Worm (Caenorhabditis elegans) whole organism, late embryonic: ENCODE results near the gene ZK616.2.

Source experiments
- ama-1 ChIP-seq: fragments of 150-350 bp; optimal IDR thresholded peaks from 2 replicates; lab custom pipeline; 2014
- ceh-2 ChIP-seq: sonication (generic microtip); optimal IDR thresholded peaks from 2 replicates; lab custom pipeline; 2016; ENCODE audit warnings: missing genotype, missing genetic modification characterization, missing compliant biosample characterization
- nhr-11 ChIP-seq: fragments of 150-350 bp; optimal IDR thresholded peaks from 2 replicates; lab custom pipeline; 2014; ENCODE audit warnings: missing biosample characterization, missing genetic modification characterization
- ttx-3 ChIP-seq: sonication (generic microtip); optimal IDR thresholded peaks from 2 replicates; lab custom pipeline; 2016; ENCODE audit warnings: missing genetic modification reagents, missing genetic modification characterization, missing compliant biosample characterization

ce11 chrIV:5391507-5392057 is 6.1 kb upstream of the ZK616.2 start, which contains the start of the genes htp-1 and ZK616.5:
- TF ChIP-seq ama-1 (lab: Kevin White, UChicago): no peak
- no peak for TF ChIP-seq nhr-11
- TF ChIP-seq ceh-2: no peak
- TF ChIP-seq ttx-3 (tag; lab: Kevin White, UChicago): no peak
